Fruit fly (Drosophila melanogaster) whole organism, wandering third instar larva: ENCODE data around the gene CG13894.
A peak's percentile ranks its signal among the peaks of the same experiment; 100 is the strongest.

Source experiments
- CG9705 ChIP-seq: fragments of 200-800 bp; sonication (Bioruptor generic); optimal IDR thresholded peaks from 2 replicates; lab custom pipeline; 2018; ENCODE audit warnings: missing biosample characterization, mild to moderate bottlenecking, missing genetic modification characterization
- CrebA ChIP-seq: fragments of 200-800 bp; sonication (Bioruptor generic); optimal IDR thresholded peaks from 2 replicates; lab custom pipeline; 2016; ENCODE audit warnings: missing biosample characterization, mild to moderate bottlenecking, missing genetic modification characterization, borderline replicate concordance
- Dfd ChIP-seq: fragments of >200 bp; optimal IDR thresholded peaks from 2 replicates; lab custom pipeline; 2017; ENCODE audit warnings: missing biosample characterization, missing genetic modification characterization
- Dif ChIP-seq: fragments of 200-275, 200-300 bp; sonication (Bioruptor generic); optimal IDR thresholded peaks from 2 replicates; lab custom pipeline; 2018; ENCODE audit warnings: missing biosample characterization, missing genetic modification characterization; ENCODE audit not compliant: partially characterized antibody
- GATAd ChIP-seq: sonication (Bioruptor generic); optimal IDR thresholded peaks from 2 replicates; lab custom pipeline; 2016; ENCODE audit warnings: missing biosample characterization, missing genetic modification characterization
- HLH106 ChIP-seq: fragments of 200-800 bp; optimal IDR thresholded peaks from 3 replicates; lab custom pipeline; 2019; ENCODE audit warnings: missing biosample characterization, mild to moderate bottlenecking, missing genetic modification characterization, moderate library complexity
- Hnf4 ChIP-seq: fragments of 200-800 bp; sonication (Bioruptor generic); optimal IDR thresholded peaks from 2 replicates; lab custom pipeline; 2016; ENCODE audit warnings: missing biosample characterization, mild to moderate bottlenecking, missing genetic modification characterization
- Hr78 ChIP-seq: fragments of >200 bp; optimal IDR thresholded peaks from 2 replicates; lab custom pipeline; 2017; ENCODE audit warnings: missing biosample characterization, missing genetic modification characterization
- Hr83 ChIP-seq: fragments of 200-300 bp; sonication (Bioruptor generic); optimal IDR thresholded peaks from 2 replicates; lab custom pipeline; 2016; ENCODE audit warnings: missing biosample characterization, mild to moderate bottlenecking, missing genetic modification characterization, moderate library complexity; ENCODE audit not compliant: poor library complexity, severe bottlenecking
- Jra ChIP-seq: sonication (Bioruptor generic); optimal IDR thresholded peaks from 2 replicates; lab custom pipeline; 2016; ENCODE audit warnings: missing biosample characterization, missing genetic modification characterization
- Mio ChIP-seq: sonication (Bioruptor generic); optimal IDR thresholded peaks from 2 replicates; lab custom pipeline; 2016; ENCODE audit warnings: missing biosample characterization, missing genetic modification characterization
- Myc ChIP-seq: fragments of >200 bp; optimal IDR thresholded peaks from 2 replicates; lab custom pipeline; 2017
- N ChIP-seq: fragments of >200 bp; optimal IDR thresholded peaks from 2 replicates; lab custom pipeline; 2018; ENCODE audit warnings: missing biosample characterization, missing external identifiers, missing genetic modification characterization
- OdsH ChIP-seq: fragments of 200-800 bp; sonication (Bioruptor generic); optimal IDR thresholded peaks from 2 replicates; lab custom pipeline; 2016; ENCODE audit warnings: missing biosample characterization, mild to moderate bottlenecking, missing genetic modification characterization
- Rel ChIP-seq, 2 experiments: fragments of 200-800 bp; sonication (Bioruptor generic) in 1 of 2; optimal IDR thresholded peaks; 2 replicates in 1 of 2; 3 replicates in 1 of 2; lab custom pipeline; 2016 to 2019; ENCODE audit warnings: mild to moderate bottlenecking in 2 of 2, missing biosample characterization in 2 of 2, missing genetic modification characterization in 2 of 2, moderate library complexity in 1 of 2
- Sp1 ChIP-seq: fragments of 200-800 bp; sonication (Bioruptor generic); optimal IDR thresholded peaks from 3 replicates; lab custom pipeline; 2019; ENCODE audit warnings: missing biosample characterization, mild to moderate bottlenecking, missing genetic modification characterization, moderate library complexity
- Vsx2 ChIP-seq: fragments of 200-300, 225-300 bp; sonication (Bioruptor generic); optimal IDR thresholded peaks from 2 replicates; lab custom pipeline; 2018; ENCODE audit warnings: missing biosample characterization, missing genetic modification characterization; ENCODE audit not compliant: partially characterized antibody
- br ChIP-seq: fragments of 200-800 bp; sonication (Bioruptor generic); optimal IDR thresholded peaks from 2 replicates; lab custom pipeline; 2016; ENCODE audit warnings: missing biosample characterization, missing genetic modification characterization
- brk ChIP-seq: fragments of 200-800 bp; sonication (Bioruptor generic); optimal IDR thresholded peaks from 2 replicates; lab custom pipeline; 2016; ENCODE audit warnings: missing biosample characterization, mild to moderate bottlenecking, missing genetic modification characterization
- dl ChIP-seq, 2 experiments: fragments of 175-275, 200-275 bp in 1 of 2; fragments of 200-275 bp in 1 of 2; sonication (Bioruptor generic); optimal IDR thresholded peaks; lab custom pipeline; 2018; ENCODE audit warnings: mild to moderate bottlenecking in 2 of 2, missing biosample characterization in 2 of 2, missing genetic modification characterization in 2 of 2, moderate library complexity in 2 of 2; ENCODE audit not compliant: partially characterized antibody in 2 of 2, insufficient read depth in 1 of 2
- dmrt93B ChIP-seq: fragments of 200-800 bp; sonication (Bioruptor generic); optimal IDR thresholded peaks from 2 replicates; lab custom pipeline; 2018; ENCODE audit warnings: missing biosample characterization, mild to moderate bottlenecking, missing genetic modification characterization
- dsf ChIP-seq: sonication (Bioruptor generic); optimal IDR thresholded peaks from 2 replicates; lab custom pipeline; 2016; ENCODE audit warnings: missing biosample characterization, missing genetic modification characterization, borderline replicate concordance
- ey ChIP-seq: fragments of 200-800 bp; sonication (Bioruptor generic); optimal IDR thresholded peaks from 2 replicates; lab custom pipeline; 2016; ENCODE audit warnings: missing biosample characterization, missing genetic modification characterization
- foxo ChIP-seq, 2 experiments: fragments of 200-800 bp; sonication (Bioruptor generic); optimal IDR thresholded peaks; 2 replicates in 1 of 2; 3 replicates in 1 of 2; lab custom pipeline; 2016 to 2017; ENCODE audit warnings: missing biosample characterization in 2 of 2, missing genetic modification characterization in 2 of 2
- h ChIP-seq: fragments of 200-800 bp; sonication (Bioruptor generic); optimal IDR thresholded peaks from 3 replicates; lab custom pipeline; 2016; ENCODE audit warnings: missing biosample characterization, mild to moderate bottlenecking, missing genetic modification characterization
- jim ChIP-seq: fragments of 175-275, 200-325 bp; sonication (Bioruptor generic); optimal IDR thresholded peaks from 2 replicates; lab custom pipeline; 2016; ENCODE audit warnings: missing biosample characterization, mild to moderate bottlenecking, missing genetic modification characterization
- lola ChIP-seq: fragments of >200 bp; optimal IDR thresholded peaks from 2 replicates; lab custom pipeline; 2017; ENCODE audit warnings: missing biosample characterization, missing genetic modification characterization
- pan ChIP-seq: fragments of >200 bp; optimal IDR thresholded peaks from 2 replicates; lab custom pipeline; 2017
- psq ChIP-seq: fragments of 200-800 bp; sonication (Bioruptor generic); optimal IDR thresholded peaks from 3 replicates; lab custom pipeline; 2017; ENCODE audit warnings: missing biosample characterization, mild to moderate bottlenecking, missing genetic modification characterization, moderate library complexity
- rgr ChIP-seq: fragments of 200-800 bp; sonication (Bioruptor generic); optimal IDR thresholded peaks from 3 replicates; lab custom pipeline; 2016; ENCODE audit warnings: missing biosample characterization, mild to moderate bottlenecking, missing genetic modification characterization
- sage ChIP-seq: fragments of 200-800 bp; sonication (Bioruptor generic); optimal IDR thresholded peaks from 2 replicates; lab custom pipeline; 2016; ENCODE audit warnings: missing biosample characterization, mild to moderate bottlenecking, missing genetic modification characterization
- sv ChIP-seq: fragments of 200-800 bp; sonication (Bioruptor generic); optimal IDR thresholded peaks from 3 replicates; lab custom pipeline; 2016; ENCODE audit warnings: missing biosample characterization, missing genetic modification characterization
- tai ChIP-seq: sonication (Bioruptor generic); optimal IDR thresholded peaks from 2 replicates; lab custom pipeline; 2016; ENCODE audit warnings: missing biosample characterization, missing genetic modification characterization
- usp ChIP-seq: fragments of >200 bp; optimal IDR thresholded peaks from 2 replicates; lab custom pipeline; 2017; ENCODE audit warnings: missing biosample characterization, missing genetic modification characterization
- woc ChIP-seq: sonication (Bioruptor generic); optimal IDR thresholded peaks from 2 replicates; lab custom pipeline; 2016; ENCODE audit warnings: missing biosample characterization, mild to moderate bottlenecking, missing genetic modification characterization

Gene CG13894

dm6 chr3L:701798-702635 lies 3.1 kb upstream of the CG13894 start:
- TF ChIP-seq Hnf4 (no peak), Rel (GFP tag; optimal IDR thresholded peaks at IDR 0.05; lab: Kevin White, UChicago) (no peak), Rel (tag; optimal IDR thresholded peaks at IDR 0.05; lab: Kevin White, UChicago) (no peak), Jra (GFP tag; lab: Kevin White, UChicago) (no peak), OdsH (GFP tag; lab: Kevin White, UChicago) (no peak), Myc (no peak), pan (lab: Kevin White, UChicago) (no peak), usp (GFP tag; lab: Kevin White, UChicago) (no peak), br (GFP tag; lab: Kevin White, UChicago) (no peak), foxo (GFP tag; optimal IDR thresholded peaks at IDR 0.05; lab: Kevin White, UChicago) (no peak), CG9705 (GFP tag; lab: Kevin White, UChicago) (no peak), lola (GFP tag; lab: Kevin White, UChicago) (no peak), Hr83 (no peak), tai (GFP tag; lab: Kevin White, UChicago) (no peak), h (GFP tag; lab: Kevin White, UChicago) (no peak), dl (GFP tag; optimal IDR thresholded peaks at IDR 0.05; lab: Kevin White, UChicago; ENCODE audit: insufficient read depth in 1 of 2, partially characterized antibody in 2 of 2) (no peak), Mio (GFP tag; lab: Kevin White, UChicago) (no peak), HLH106 (tag; lab: Kevin White, UChicago) (no peak), ey (GFP tag; lab: Kevin White, UChicago) (no peak), Hr78 (GFP tag; lab: Kevin White, UChicago) (no peak), CrebA (GFP tag; lab: Kevin White, UChicago) (no peak)

dm6 chr3L:700160-700917 lies 1.4 kb upstream of the CG13894 start:
- no peak for TF ChIP-seq tai (GFP tag; lab: Kevin White, UChicago)
- no peak for TF ChIP-seq dmrt93B (GFP tag; lab: Kevin White, UChicago)
- TF ChIP-seq Hr83 = no peak
- TF ChIP-seq OdsH (GFP tag; lab: Kevin White, UChicago) = no peak
- TF ChIP-seq brk (GFP tag; lab: Kevin White, UChicago) = no peak
- no peak for TF ChIP-seq usp (GFP tag; lab: Kevin White, UChicago)
- no peak for TF ChIP-seq dsf (GFP tag; lab: Kevin White, UChicago)
- TF ChIP-seq foxo (GFP tag; optimal IDR thresholded peaks at IDR 0.05; lab: Kevin White, UChicago) = peak in 1 of 2 experiments; percentile 12
- TF ChIP-seq Sp1 (GFP tag; lab: Kevin White, UChicago) = no peak
- no peak for TF ChIP-seq Jra (GFP tag; lab: Kevin White, UChicago)
- TF ChIP-seq woc = no peak
- TF ChIP-seq GATAd = no peak
- no peak for TF ChIP-seq pan (lab: Kevin White, UChicago)
- peak; percentile 12 for TF ChIP-seq ey (GFP tag; lab: Kevin White, UChicago)
- TF ChIP-seq h (GFP tag; lab: Kevin White, UChicago) = no peak
- TF ChIP-seq jim = no peak
- peak; percentile 29 for TF ChIP-seq HLH106 (tag; lab: Kevin White, UChicago)
- TF ChIP-seq Hnf4 = no peak
- no peak for TF ChIP-seq CrebA (GFP tag; lab: Kevin White, UChicago)
- TF ChIP-seq Hr78 (GFP tag; lab: Kevin White, UChicago) = no peak
- TF ChIP-seq Dfd (GFP tag; lab: Kevin White, UChicago) = no peak
- TF ChIP-seq rgr = peak; percentile 12
- no peak for TF ChIP-seq sage (GFP tag; lab: Kevin White, UChicago)
- TF ChIP-seq Vsx2 (GFP tag; lab: Kevin White, UChicago) = no peak
- TF ChIP-seq psq = no peak
- peak; percentile 35 for TF ChIP-seq sv (GFP tag; lab: Kevin White, UChicago)
- no peak for TF ChIP-seq Dif (GFP tag; lab: Kevin White, UChicago)
- TF ChIP-seq Mio (GFP tag; lab: Kevin White, UChicago) = no peak
- no peak for TF ChIP-seq N (GFP tag; lab: Kevin White, UChicago)
- no peak for TF ChIP-seq br (GFP tag; lab: Kevin White, UChicago)
